Fruit fly (Drosophila melanogaster) whole organism, embryonic: ENCODE measurements around the gene Vm32E.
A peak's percentile ranks its signal among the peaks of the same experiment; 100 is the strongest.

ENCODE experiments used
- Ada2b ChIP-seq: fragments of 200-800 bp; sonication (Bioruptor generic); IDR thresholded peaks from 2 replicates; pipeline ENCODE4 v1.3.6; 2022; ENCODE audit warnings: missing biosample characterization, missing genetic modification characterization
- CG12071 ChIP-seq: fragments of 200-800 bp; sonication (Bioruptor generic); optimal IDR thresholded peaks from 3 replicates; lab custom pipeline; 2018; ENCODE audit warnings: missing biosample characterization, mild to moderate bottlenecking, missing genetic modification characterization
- CG12391 ChIP-seq: fragments of 200-800 bp; sonication (Bioruptor generic); optimal IDR thresholded peaks from 3 replicates; lab custom pipeline; 2018; ENCODE audit warnings: missing biosample characterization, mild to moderate bottlenecking, missing genetic modification characterization, moderate library complexity
- CG12659 ChIP-seq: fragments of 200-800 bp; sonication (Bioruptor generic); optimal IDR thresholded peaks from 3 replicates; lab custom pipeline; 2017; ENCODE audit warnings: mild to moderate bottlenecking, missing biosample characterization, missing genetic modification reagents, missing genetic modification characterization
- CG14014 ChIP-seq: fragments of 200-800 bp; sonication (Bioruptor generic); IDR thresholded peaks from 2 replicates; pipeline ENCODE4 v1.3.6; 2022; ENCODE audit warnings: missing biosample characterization, missing genetic modification characterization
- CG14050 ChIP-seq: fragments of 200-800 bp; sonication (Bioruptor generic); IDR thresholded peaks from 3 replicates; pipeline ENCODE4 v1.3.6; 2022; ENCODE audit warnings: missing biosample characterization, missing genetic modification characterization
- CG14667 ChIP-seq: fragments of 200-800 bp; sonication (Bioruptor generic); IDR thresholded peaks from 2 replicates; pipeline ENCODE4 v1.3.6; 2022; ENCODE audit warnings: missing biosample characterization, missing genetic modification characterization
- CG15514 ChIP-seq: fragments of 200-800 bp; sonication (Bioruptor generic); optimal IDR thresholded peaks from 3 replicates; lab custom pipeline; 2017; ENCODE audit warnings: missing biosample characterization, missing genetic modification characterization, mild to moderate bottlenecking, moderate library complexity, missing genetic modification reagents
- CG1602 ChIP-seq: fragments of 200-800 bp; sonication (Bioruptor generic); optimal IDR thresholded peaks from 3 replicates; lab custom pipeline; 2016; ENCODE audit warnings: missing biosample characterization, missing genetic modification characterization
- CG17568 ChIP-seq: fragments of 200-800 bp; sonication (Bioruptor generic); optimal IDR thresholded peaks from 2 replicates; lab custom pipeline; 2018; ENCODE audit warnings: missing biosample characterization, mild to moderate bottlenecking, missing genetic modification characterization, moderate library complexity
- CG18011 ChIP-seq: fragments of 200-800 bp; sonication (Bioruptor generic); optimal IDR thresholded peaks from 2 replicates; lab custom pipeline; 2017; ENCODE audit warnings: missing biosample characterization, missing genetic modification characterization, mild to moderate bottlenecking, moderate library complexity, missing genotype
- CG2120 ChIP-seq: fragments of 200-800 bp; sonication (Bioruptor generic); optimal IDR thresholded peaks from 3 replicates; lab custom pipeline; 2016; ENCODE audit warnings: missing biosample characterization, missing genetic modification characterization
- CG32772 ChIP-seq: fragments of 200-800 bp; sonication (Bioruptor generic); IDR thresholded peaks from 2 replicates; pipeline ENCODE4 v1.3.6; 2022; ENCODE audit warnings: missing biosample characterization, missing genetic modification characterization
- CG4730 ChIP-seq: fragments of 200-800 bp; sonication (Bioruptor generic); IDR thresholded peaks from 2 replicates; pipeline ENCODE4 v1.3.6; 2022; ENCODE audit warnings: missing biosample characterization, missing genetic modification characterization
- CG6813 ChIP-seq: fragments of 200-800 bp; sonication (Bioruptor generic); optimal IDR thresholded peaks from 2 replicates; lab custom pipeline; 2017; ENCODE audit warnings: missing biosample characterization, missing genetic modification characterization, mild to moderate bottlenecking, moderate library complexity, missing genetic modification reagents
- CG7556 ChIP-seq: fragments of 200-800 bp; sonication (Bioruptor generic); optimal IDR thresholded peaks from 2 replicates; lab custom pipeline; 2017; ENCODE audit warnings: missing biosample characterization, mild to moderate bottlenecking, missing genetic modification characterization
- CG7928 ChIP-seq: fragments of 200-800 bp; sonication (Bioruptor generic); optimal IDR thresholded peaks from 2 replicates; lab custom pipeline; 2017; ENCODE audit warnings: missing biosample characterization, mild to moderate bottlenecking, missing genetic modification characterization
- CG8290 ChIP-seq, 3 experiments: fragments of 200-800 bp; sonication (Bioruptor generic); optimal IDR thresholded peaks; 2 replicates each; lab custom pipeline; 2016 to 2019; ENCODE audit warnings: missing biosample characterization in 3 of 3, missing genetic modification characterization in 3 of 3, mild to moderate bottlenecking in 2 of 3, moderate library complexity in 1 of 3
- Chrac-16 ChIP-seq: fragments of 200-800 bp; sonication (Bioruptor generic); optimal IDR thresholded peaks from 3 replicates; lab custom pipeline; 2016; ENCODE audit warnings: missing biosample characterization, missing genetic modification characterization
- Dbx ChIP-seq: fragments of 200-800 bp; sonication (Bioruptor generic); IDR thresholded peaks from 3 replicates; pipeline ENCODE4 v1.3.6; 2022; ENCODE audit warnings: missing biosample characterization, missing genetic modification characterization
- HHEX ChIP-seq: fragments of 200-800 bp; sonication (Bioruptor generic); optimal IDR thresholded peaks from 3 replicates; lab custom pipeline; 2017; ENCODE audit warnings: missing biosample characterization, mild to moderate bottlenecking, missing genetic modification characterization, missing genetic modification reagents
- HLH3B ChIP-seq: fragments of 200-800 bp; sonication (Bioruptor generic); IDR thresholded peaks from 2 replicates; pipeline ENCODE4 v1.3.6; 2022; ENCODE audit warnings: missing biosample characterization, missing genetic modification characterization
- Hr3 ChIP-seq: fragments of 200-800 bp; sonication (Bioruptor generic); optimal IDR thresholded peaks from 3 replicates; lab custom pipeline; 2016; ENCODE audit warnings: missing biosample characterization, missing genetic modification characterization
- Meics ChIP-seq: fragments of 200-800 bp; sonication (Bioruptor generic); optimal IDR thresholded peaks from 2 replicates; lab custom pipeline; 2017; ENCODE audit warnings: missing biosample characterization, mild to moderate bottlenecking, missing genetic modification characterization
- NC2β ChIP-seq: fragments of 200-800 bp; sonication (Bioruptor generic); optimal IDR thresholded peaks from 2 replicates; lab custom pipeline; 2016; ENCODE audit warnings: missing biosample characterization, missing genetic modification characterization
- Oaz ChIP-seq: fragments of 200-800 bp; sonication (Bioruptor generic); IDR thresholded peaks from 2 replicates; pipeline ENCODE4 v1.3.6; 2022; ENCODE audit warnings: missing biosample characterization, missing genetic modification characterization
- PHDP ChIP-seq: fragments of 200-800 bp; sonication (Bioruptor generic); optimal IDR thresholded peaks from 3 replicates; lab custom pipeline; 2018; ENCODE audit warnings: missing biosample characterization, mild to moderate bottlenecking, missing genetic modification characterization, moderate library complexity
- az2 ChIP-seq: fragments of 200-800 bp; sonication (Bioruptor generic); optimal IDR thresholded peaks from 3 replicates; lab custom pipeline; 2016; ENCODE audit warnings: missing biosample characterization, missing genetic modification characterization
- danr ChIP-seq: fragments of 200-800 bp; sonication (Bioruptor generic); IDR thresholded peaks from 2 replicates; pipeline ENCODE4 v1.3.6; 2022; ENCODE audit warnings: missing biosample characterization, missing genetic modification characterization
- dimm ChIP-seq: fragments of 200-800 bp; sonication (Bioruptor generic); IDR thresholded peaks from 2 replicates; pipeline ENCODE4 v1.3.6; 2022; ENCODE audit warnings: missing biosample characterization, missing genetic modification characterization
- gfzf ChIP-seq: fragments of 200-800 bp; sonication (Bioruptor generic); optimal IDR thresholded peaks from 2 replicates; lab custom pipeline; 2016; ENCODE audit warnings: missing biosample characterization, mild to moderate bottlenecking, missing genetic modification characterization, moderate library complexity
- grn ChIP-seq: fragments of 200-800 bp; sonication (Bioruptor generic); optimal IDR thresholded peaks from 3 replicates; lab custom pipeline; 2017; ENCODE audit warnings: missing biosample characterization, missing genetic modification characterization
- gsb-n ChIP-seq: fragments of 200-800 bp; sonication (Bioruptor generic); optimal IDR thresholded peaks from 3 replicates; lab custom pipeline; 2018; ENCODE audit warnings: missing biosample characterization, mild to moderate bottlenecking, missing genetic modification characterization
- lab ChIP-seq: fragments of 200-800 bp; sonication (Bioruptor generic); optimal IDR thresholded peaks from 3 replicates; lab custom pipeline; 2017; ENCODE audit warnings: missing biosample characterization, missing genetic modification characterization, mild to moderate bottlenecking, moderate library complexity, missing genetic modification reagents
- lilli ChIP-seq: fragments of 200-800 bp; sonication (Bioruptor generic); optimal IDR thresholded peaks from 3 replicates; lab custom pipeline; 2016; ENCODE audit warnings: missing biosample characterization, missing genetic modification characterization
- org-1 ChIP-seq: fragments of 200-800 bp; sonication (Bioruptor generic); optimal IDR thresholded peaks from 2 replicates; lab custom pipeline; 2017; ENCODE audit warnings: missing biosample characterization, missing genetic modification characterization
- pan ChIP-seq, 4 experiments: fragments of >200 bp in 3 of 4; fragments of 200-800 bp in 1 of 4; sonication (Bioruptor generic) in 1 of 4; optimal IDR thresholded peaks in 3 of 4; IDR thresholded peaks in 1 of 4; 2 replicates each; pipeline versions ENCODE4 v1.3.6 to Lab custom; 2017 to 2022; ENCODE audit warnings: missing biosample characterization in 2 of 4, missing genetic modification characterization in 2 of 4, mixed read lengths in 1 of 4
- pnt ChIP-seq: fragments of 200-800 bp; sonication (Bioruptor generic); optimal IDR thresholded peaks from 3 replicates; lab custom pipeline; 2016; ENCODE audit warnings: missing biosample characterization, missing genetic modification characterization
- sd ChIP-seq: fragments of 200-800 bp; sonication (Bioruptor generic); optimal IDR thresholded peaks from 3 replicates; lab custom pipeline; 2018; ENCODE audit warnings: missing biosample characterization, mild to moderate bottlenecking, missing genetic modification characterization, moderate library complexity
- shn ChIP-seq: fragments of 200-800 bp; sonication (Bioruptor generic); optimal IDR thresholded peaks from 3 replicates; lab custom pipeline; 2016; ENCODE audit warnings: missing biosample characterization, missing genetic modification characterization
- stc ChIP-seq: fragments of 200-800 bp; sonication (Bioruptor generic); IDR thresholded peaks from 2 replicates; pipeline ENCODE4 v1.3.6; 2022; ENCODE audit warnings: missing biosample characterization, missing genetic modification characterization
- tin ChIP-seq: fragments of 200-800 bp; sonication (Bioruptor generic); optimal IDR thresholded peaks from 3 replicates; lab custom pipeline; 2016; ENCODE audit warnings: missing biosample characterization, missing genetic modification characterization
- tio ChIP-seq: fragments of 200-800 bp; sonication (Bioruptor generic); optimal IDR thresholded peaks from 2 replicates; lab custom pipeline; 2017; ENCODE audit warnings: missing biosample characterization, missing genetic modification characterization, inconsistent platforms
- unpg ChIP-seq: fragments of 200-800 bp; sonication (Bioruptor generic); optimal IDR thresholded peaks from 3 replicates; lab custom pipeline; 2018; ENCODE audit warnings: missing biosample characterization, mild to moderate bottlenecking, missing genetic modification characterization, moderate library complexity
- usp ChIP-seq: fragments of >200 bp; optimal IDR thresholded peaks from 2 replicates; lab custom pipeline; 2017; ENCODE audit warnings: missing biosample characterization, missing genetic modification characterization
- wor ChIP-seq: fragments of 200-800 bp; sonication (Bioruptor generic); IDR thresholded peaks from 2 replicates; pipeline ENCODE4 v1.3.6; 2022; ENCODE audit warnings: missing biosample characterization, missing genetic modification characterization

Gene Vm32E

DNA sequence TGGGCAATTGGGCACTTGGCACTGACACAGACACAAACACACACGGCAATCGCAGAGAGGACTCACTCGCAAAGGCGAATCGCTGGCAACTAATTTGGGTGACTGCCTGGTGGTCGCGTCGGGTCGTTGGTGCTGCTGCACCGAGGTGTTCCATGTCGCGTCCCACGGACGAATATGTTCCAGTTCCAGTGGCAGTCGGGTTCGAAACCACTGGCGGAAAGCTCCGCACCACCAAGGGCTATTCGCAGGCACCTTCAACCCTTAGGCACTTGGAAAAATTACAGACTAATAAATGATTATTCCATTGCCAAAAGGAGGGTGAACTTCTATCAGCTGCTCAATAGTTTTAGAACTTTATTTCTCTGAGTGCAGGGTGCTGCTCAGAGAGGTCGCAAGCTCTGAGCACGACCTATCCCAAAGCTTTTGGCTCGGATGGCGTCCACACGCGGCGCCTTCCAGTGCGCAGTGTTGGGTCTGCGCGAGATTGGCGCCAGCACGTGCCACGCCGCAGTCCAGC is 32.1 kb upstream of the Vm32E start, which contains the start of gene Ca-beta (continued):
- no peak for TF ChIP-seq CG6813 (GFP tag; lab: Kevin White, UChicago)
- peak; percentile 53 for TF ChIP-seq CG7556 (GFP tag; lab: Kevin White, UChicago)
- TF ChIP-seq, all 482 proteins: peak for 149

DNA sequence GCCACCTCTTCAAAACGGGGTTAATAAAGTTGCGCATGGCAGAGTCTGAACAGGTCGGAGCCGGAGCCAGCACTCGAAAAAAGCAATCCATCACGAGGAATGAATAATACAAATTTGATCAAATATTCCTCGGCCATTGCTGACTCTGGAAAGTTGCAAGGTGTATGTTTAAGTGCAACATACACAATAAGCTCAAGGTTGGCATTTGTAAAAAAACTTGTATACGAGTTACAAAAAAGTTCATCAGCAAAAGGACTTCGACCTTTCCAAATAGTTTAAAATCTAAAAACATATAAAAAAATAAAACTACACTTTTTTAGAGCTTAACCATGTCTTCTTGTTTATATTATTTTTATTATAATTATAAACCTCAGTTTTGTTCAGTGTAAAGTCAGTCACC is 29.3 kb upstream of the Vm32E start:
- TF ChIP-seq Chrac-16 (no peak), CG14050 (no peak), CG15514 (GFP tag; lab: Kevin White, UChicago) (no peak)

DNA sequence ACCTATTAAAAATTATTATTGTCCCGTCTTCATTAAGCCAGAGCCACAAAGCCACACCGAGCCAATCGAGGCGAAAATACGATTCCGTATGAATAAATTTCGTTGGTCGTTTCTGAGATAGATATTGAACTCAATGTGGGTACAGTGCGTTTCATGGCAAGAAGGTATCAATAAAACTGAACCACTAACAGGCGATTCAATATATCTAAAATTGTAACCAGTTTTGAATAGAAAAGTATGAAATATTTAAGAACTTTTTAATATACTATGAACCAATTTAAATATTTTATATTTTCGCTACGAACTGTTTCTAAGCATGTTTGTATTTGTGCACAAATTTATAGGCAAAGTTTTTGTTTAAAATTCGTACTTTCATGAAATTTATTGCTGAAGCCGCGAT is 27.6 kb upstream of the Vm32E start:
- peak; percentile 27; the same call in 1 of the 3 replicates for TF ChIP-seq Dbx
- TF ChIP-seq PHDP (tag; lab: Kevin White, UChicago), result peak; percentile 75
- peak; percentile 61 for TF ChIP-seq CG14014 (GFP tag; lab: Robert Waterston, UW)
- 0 out of 2 replicates have a peak, but pooled peaks have one; percentile 35 for TF ChIP-seq CG14667
- TF ChIP-seq dimm, result no peak
- peak; percentile 59 for TF ChIP-seq lilli (GFP tag; lab: Kevin White, UChicago)
- no peak for TF ChIP-seq CG8290 (GFP tag; optimal IDR thresholded peaks at IDR 0.05; lab: Kevin White, UChicago)
- peak in 1 of 2 experiments; percentile 74 for TF ChIP-seq CG8290 (tag; optimal IDR thresholded peaks at IDR 0.05; lab: Kevin White, UChicago)
- TF ChIP-seq wor (GFP tag; lab: Robert Waterston, UW), result no peak
- TF ChIP-seq tin, result no peak
- peak; percentile 49; the same call in 1 of the 2 replicates for TF ChIP-seq CG4730 (GFP tag; lab: Robert Waterston, UW)
- TF ChIP-seq CG2120 (GFP tag; lab: Kevin White, UChicago), result peak; percentile 88
- no peak for TF ChIP-seq usp
- peak; percentile 31 for TF ChIP-seq tio
- TF ChIP-seq unpg (GFP tag; lab: Kevin White, UChicago), result peak; percentile 78
- no peak for TF ChIP-seq gsb-n
- peak; percentile 45 for TF ChIP-seq az2 (GFP tag; lab: Kevin White, UChicago)
- peak; percentile 59 for TF ChIP-seq CG12391 (tag; lab: Kevin White, UChicago)
- peak; percentile 71 for TF ChIP-seq Meics (GFP tag; lab: Kevin White, UChicago)
- peak; percentile 2 for TF ChIP-seq CG7928 (GFP tag; lab: Kevin White, UChicago)
- TF ChIP-seq CG12071 (GFP tag; lab: Kevin White, UChicago), result no peak
- TF ChIP-seq HHEX (GFP tag; lab: Kevin White, UChicago), result peak; percentile 17
- peak; percentile 53; the same call in 1 of the 2 replicates for TF ChIP-seq stc
- TF ChIP-seq CG17568 (GFP tag; lab: Kevin White, UChicago), result peak; percentile 28
- TF ChIP-seq shn (GFP tag; lab: Kevin White, UChicago), result no peak
- TF ChIP-seq sd, result peak; percentile 56
- TF ChIP-seq Oaz (GFP tag; lab: Robert Waterston, UW), result peak; percentile 38; the same call in 1 of the 2 replicates
- TF ChIP-seq Ada2b (GFP tag; lab: Robert Waterston, UW), result 0 out of 2 replicates have a peak, but pooled peaks have one; percentile 11
- peak; percentile 26; the same call in 1 of the 2 replicates for TF ChIP-seq danr
- TF ChIP-seq CG32772 (GFP tag; lab: Robert Waterston, UW), result peak; percentile 30; the same call in 1 of the 2 replicates
- TF ChIP-seq NC2β, result no peak
- TF ChIP-seq lab (GFP tag; lab: Kevin White, UChicago), result peak; percentile 51
- TF ChIP-seq HLH3B, result no peak
- TF ChIP-seq CG18011, result peak; percentile 18
- TF ChIP-seq CG12659 (GFP tag; lab: Kevin White, UChicago), result peak; percentile 66
- TF ChIP-seq Hr3 (GFP tag; lab: Kevin White, UChicago), result peak; percentile 8
- TF ChIP-seq grn (GFP tag; lab: Kevin White, UChicago), result no peak
- no peak for TF ChIP-seq pnt (GFP tag; lab: Kevin White, UChicago)
- no peak for TF ChIP-seq pan (optimal IDR thresholded peaks at IDR 0.05; lab: Kevin White, UChicago)
- peak in 1 of 2 experiments; percentile 57 for TF ChIP-seq pan (GFP tag; optimal IDR thresholded peaks at IDR 0.05 in 1 of 2, IDR thresholded peaks at IDR 0.05 in 1 of 2)
- TF ChIP-seq org-1 (GFP tag; lab: Kevin White, UChicago), result peak; percentile 46
- TF ChIP-seq CG1602 (GFP tag; lab: Kevin White, UChicago), result peak; percentile 20
- TF ChIP-seq gfzf, result no peak
